Worm (Caenorhabditis elegans) whole organism, mixed stage, embryonic: ENCODE measurements around the gene melo-1.
"Not testable (repeated sequence)": the region's sequence is repeated elsewhere in the genome, so short reads cannot be mapped to it uniquely, and the experiment has no call there.

Experiments used
- elt-3 ChIP-seq: fragments of 150-350 bp; optimal IDR thresholded peaks from 2 replicates; lab custom pipeline; 2014; ENCODE audit warnings: missing biosample characterization, missing genetic modification characterization
- mab-5 ChIP-seq: fragments of 150-350 bp; optimal IDR thresholded peaks from 2 replicates; lab custom pipeline; 2014; ENCODE audit warnings: missing biosample characterization, missing genetic modification characterization

- not testable (repeated sequence) for TF ChIP-seq mab-5, elt-3 (tag; lab: Kevin White, UChicago)
These were observed 23.5 kb upstream of the melo-1 start for ce11 chrIV:14763348-14763747.
